Fruit fly (Drosophila melanogaster): Measurements from ENCODE around the gene CG13995.

- TF ChIP-seq foxo (GFP tag; optimal IDR thresholded peaks at IDR 0.05) (no peak), Hnf4 (GFP tag; optimal IDR thresholded peaks at IDR 0.05) (no peak), fru (GFP tag; optimal IDR thresholded peaks at IDR 0.05) (no peak), Hr83 (GFP tag; optimal IDR thresholded peaks at IDR 0.05; ENCODE audit: poor library complexity, severe bottlenecking) (no peak), Hr78 (GFP tag; optimal IDR thresholded peaks at IDR 0.05) (no peak), N (GFP tag; optimal IDR thresholded peaks at IDR 0.05) (no peak), usp (GFP tag; optimal IDR thresholded peaks at IDR 0.05) (no peak), psq (GFP tag; optimal IDR thresholded peaks at IDR 0.05) (no peak), Dfd (GFP tag; optimal IDR thresholded peaks at IDR 0.05) (no peak), Vsx2 (GFP tag; optimal IDR thresholded peaks at IDR 0.05; ENCODE audit: partially characterized antibody) (no peak)
Measured at dm6 chr2L:6046865-6047264, 7.2 kb upstream of the CG13995 start.

Measured in whole organism, wandering third instar larva.